Worm (Caenorhabditis elegans): ENCODE measurements around the gene K07H8.5.

The K07H8.5 gene

DNA sequence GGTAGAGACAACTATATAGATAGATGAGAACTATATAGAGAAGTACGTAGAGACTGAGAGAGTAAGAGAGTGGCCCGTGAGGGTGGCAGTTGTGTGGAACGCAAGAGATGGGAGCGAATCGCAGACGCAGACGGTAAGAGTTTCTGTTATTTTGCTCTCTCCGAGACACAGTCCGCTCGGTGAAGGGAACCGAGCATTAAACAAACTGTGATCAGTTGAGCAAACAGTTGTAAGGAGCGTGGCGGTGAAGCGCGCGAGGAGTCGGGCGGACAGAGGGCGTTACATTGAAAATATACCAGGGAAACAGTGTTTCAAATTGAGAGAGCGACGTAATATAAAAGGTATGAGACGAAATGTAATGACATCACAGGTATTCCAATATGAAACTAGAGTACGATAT lies 38.6 kb upstream of the K07H8.5 start (continued):
- TF ChIP-seq F57A8.1 (GFP tag; optimal IDR thresholded peaks at IDR 0.05) (no peak), ets-4 (GFP tag; optimal IDR thresholded peaks at IDR 0.05) (peak; percentile 50), nhr-80 (tag; optimal IDR thresholded peaks at IDR 0.05) (peak; percentile 96), T26A5.8 (tag; optimal IDR thresholded peaks at IDR 0.05) (no peak), ama-1 (optimal IDR thresholded peaks at IDR 0.05) (no peak), ama-1 (GFP tag; optimal IDR thresholded peaks at IDR 0.05) (no peak), ztf-22 (GFP tag; optimal IDR thresholded peaks at IDR 0.05) (peak; percentile 30), ztf-25 (GFP tag; IDR thresholded peaks at IDR 0.05) (no peak), Y56A3A.18 (GFP tag; IDR thresholded peaks at IDR 0.05) (no peak), snpc-1.3 (tag; optimal IDR thresholded peaks at IDR 0.05; ENCODE audit: insufficient read depth) (no peak), F23B12.7 (tag; optimal IDR thresholded peaks at IDR 0.05; ENCODE audit: insufficient read depth) (no peak), cebp-1 (GFP tag; IDR thresholded peaks at IDR 0.05) (no peak), cebp-1 (tag; optimal IDR thresholded peaks at IDR 0.05) (peak; percentile 61), D2030.7 (GFP tag; IDR thresholded peaks at IDR 0.05) (no peak), zfh-2 (GFP tag; conservative IDR thresholded peaks at IDR 0.05) (peak; percentile 82), ztf-26 (tag; optimal IDR thresholded peaks at IDR 0.05) (no peak), hlh-12 (tag; optimal IDR thresholded peaks at IDR 0.05) (no peak), ekl-4 (GFP tag; IDR thresholded peaks at IDR 0.05) (no peak), lsl-1 (GFP tag; optimal IDR thresholded peaks at IDR 0.05) (no peak), lsy-27 (tag; optimal IDR thresholded peaks at IDR 0.05; ENCODE audit: borderline replicate concordance, insufficient read depth) (no peak), mxl-1 (tag; optimal IDR thresholded peaks at IDR 0.05) (no peak), ztf-3 (GFP tag; optimal IDR thresholded peaks at IDR 0.05) (no peak), C06A6.2 (GFP tag; conservative IDR thresholded peaks at IDR 0.05) (no peak), chd-7 (tag; optimal IDR thresholded peaks at IDR 0.05) (no peak), Y67H2A.10 (GFP tag; conservative IDR thresholded peaks at IDR 0.05) (no peak), ceh-79 (tag; optimal IDR thresholded peaks at IDR 0.05) (no peak), hmg-20 (GFP tag; IDR thresholded peaks at IDR 0.05) (no peak), attf-5 (GFP tag; optimal IDR thresholded peaks at IDR 0.05) (peak; percentile 45), egl-18 (GFP tag; IDR thresholded peaks at IDR 0.05) (no peak), sea-2 (GFP tag; IDR thresholded peaks at IDR 0.05) (no peak), let-526 (GFP tag; IDR thresholded peaks at IDR 0.05) (no peak), nhr-27 (tag; optimal IDR thresholded peaks at IDR 0.05) (no peak), rec-8 (tag; optimal IDR thresholded peaks at IDR 0.05) (no peak), bed-1 (GFP tag; IDR thresholded peaks at IDR 0.05) (no peak), xnd-1 (tag; optimal IDR thresholded peaks at IDR 0.05) (no peak), ztf-6 (GFP tag; IDR thresholded peaks at IDR 0.05) (no peak), gei-17 (GFP tag; optimal IDR thresholded peaks at IDR 0.05) (no peak), madf-3 (GFP tag; IDR thresholded peaks at IDR 0.05) (no peak), nhr-120 (GFP tag; IDR thresholded peaks at IDR 0.05) (no peak), B0336.3 (GFP tag; IDR thresholded peaks at IDR 0.05) (peak; percentile 66), aptf-3 (GFP tag; IDR thresholded peaks at IDR 0.05) (no peak), egl-44 (GFP tag; IDR thresholded peaks at IDR 0.05) (no peak), nfyb-1 (GFP tag; IDR thresholded peaks at IDR 0.05) (peak; percentile 59; the same call in 1 of the 2 replicates), nfya-1 (tag; optimal IDR thresholded peaks at IDR 0.05; ENCODE audit: borderline replicate concordance, insufficient read depth) (no peak), ztf-18 (tag; optimal IDR thresholded peaks at IDR 0.05) (peak; percentile 1), madf-6 (GFP tag; IDR thresholded peaks at IDR 0.05) (no peak), ceh-91 (GFP tag; IDR thresholded peaks at IDR 0.05) (no peak), tbx-9 (tag; optimal IDR thresholded peaks at IDR 0.05; ENCODE audit: borderline replicate concordance) (no peak), ceh-100 (GFP tag; IDR thresholded peaks at IDR 0.05) (no peak), F37B4.10 (GFP tag; IDR thresholded peaks at IDR 0.05) (0 out of 2 replicates have a peak, but pooled peaks have one; percentile 43)

All from whole organism, young adult.